Worm (Caenorhabditis elegans): ENCODE measurements around the gene lmp-2.

DNA sequence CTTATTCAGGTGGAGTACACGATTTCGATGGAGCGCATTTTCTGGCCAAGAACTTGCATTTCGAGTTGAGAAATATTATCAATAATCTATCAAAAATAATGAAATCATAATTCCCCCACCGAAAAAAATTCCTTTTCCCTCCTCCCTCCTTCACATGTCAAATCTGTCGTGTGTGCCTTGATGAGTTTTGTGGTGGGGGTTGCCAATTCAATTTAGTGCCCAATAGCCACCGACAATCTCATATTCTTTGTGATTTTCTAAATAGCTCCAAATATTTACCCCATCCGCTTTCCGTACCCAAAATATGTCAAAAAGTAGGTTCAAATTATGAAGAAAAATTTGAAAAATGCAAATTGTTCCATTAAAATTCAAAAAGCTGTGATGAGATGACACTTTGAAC is 36.6 kb downstream of the lmp-2 start, which contains the start of gene tmc-1:
- TF ChIP-seq him-1 (tag; optimal IDR thresholded peaks at IDR 0.05) = no peak
- TF ChIP-seq W03F9.2 (tag; optimal IDR thresholded peaks at IDR 0.05) = no peak

Measured in whole organism, L4/young adult.